Worm (Caenorhabditis elegans) whole organism, L1 larva: ENCODE results near the gene srlf-21.

Experiments used
- C16A3.4 ChIP-seq: fragments of 150-350 bp; optimal IDR thresholded peaks from 2 replicates; lab custom pipeline; 2014; ENCODE audit warnings: missing biosample characterization, missing genetic modification characterization
- F16B12.6 ChIP-seq: fragments of 150-350 bp; optimal IDR thresholded peaks from 2 replicates; lab custom pipeline; 2014; ENCODE audit warnings: missing biosample characterization, missing genetic modification characterization
- aly-2 ChIP-seq: fragments of 150-350 bp; optimal IDR thresholded peaks from 2 replicates; lab custom pipeline; 2014; ENCODE audit warnings: missing biosample characterization, missing genetic modification characterization
- blmp-1 ChIP-seq: fragments of 150-350 bp; optimal IDR thresholded peaks from 2 replicates; lab custom pipeline; 2014; ENCODE audit warnings: missing biosample characterization, missing genetic modification characterization
- ceh-8 ChIP-seq: fragments of 200-800 bp; sonication (Bioruptor generic); optimal IDR thresholded peaks from 2 replicates; lab custom pipeline; 2018; ENCODE audit warnings: mild to moderate bottlenecking, missing genetic modification characterization, moderate library complexity, missing compliant biosample characterization
- ceh-82 ChIP-seq, 3 experiments: fragments of 150-350 bp in 1 of 3; sonication (generic microtip) in 2 of 3; optimal IDR thresholded peaks; 2 replicates each; lab custom pipeline; 2014 to 2017; ENCODE audit warnings: missing biosample characterization in 3 of 3, missing genetic modification characterization in 3 of 3
- ceh-88 ChIP-seq: fragments of 200-800 bp; sonication (Bioruptor generic); IDR thresholded peaks from 2 replicates; pipeline ENCODE4 v1.3.6; 2022; ENCODE audit warnings: missing genetic modification characterization, missing compliant biosample characterization
- ceh-90 ChIP-seq: sonication (generic microtip); optimal IDR thresholded peaks from 2 replicates; lab custom pipeline; 2016; ENCODE audit warnings: missing genetic modification characterization, missing compliant biosample characterization
- ces-1 ChIP-seq: fragments of 150-350 bp; optimal IDR thresholded peaks from 2 replicates; lab custom pipeline; 2014; ENCODE audit warnings: missing biosample characterization, missing genetic modification reagents, missing genetic modification characterization
- dpl-1 ChIP-seq, 3 experiments: fragments of 150-350 bp in 2 of 3; sonication (generic microtip) in 1 of 3; optimal IDR thresholded peaks; 2 replicates each; lab custom pipeline; 2014 to 2017; ENCODE audit warnings: missing biosample characterization in 3 of 3, missing genetic modification characterization in 3 of 3, missing genetic modification reagents in 3 of 3
- efl-1 ChIP-seq, 4 experiments: fragments of 150-350 bp; optimal IDR thresholded peaks in 3 of 4; peaks in 1 of 4; 1 replicate in 1 of 4; 2 replicates in 3 of 4; lab custom pipeline; 2014; ENCODE audit warnings: missing biosample characterization in 2 of 4, missing genetic modification characterization in 2 of 4, missing genetic modification reagents in 2 of 4
- efl-3 ChIP-seq: fragments of 200-800 bp; sonication (Bioruptor generic); optimal IDR thresholded peaks from 2 replicates; lab custom pipeline; 2018; ENCODE audit warnings: mild to moderate bottlenecking, missing genetic modification characterization, missing compliant biosample characterization
- egl-27 ChIP-seq, 2 experiments: fragments of 150-350 bp in 1 of 2; sonication (generic microtip); optimal IDR thresholded peaks; 3 replicates each; lab custom pipeline; 2017 to 2018; ENCODE audit warnings: missing biosample characterization in 2 of 2, missing genetic modification characterization in 2 of 2, missing genetic modification reagents in 2 of 2
- elt-2 ChIP-seq: sonication (generic microtip); optimal IDR thresholded peaks from 2 replicates; lab custom pipeline; 2016; ENCODE audit warnings: missing genetic modification characterization, mild to moderate bottlenecking, inconsistent platforms, missing compliant biosample characterization, missing genetic modification reagents
- elt-3 ChIP-seq, 6 experiments: fragments of 150-350 bp in 1 of 6; sonication (generic microtip); optimal IDR thresholded peaks; 2 replicates each; lab custom pipeline; 2017 to 2018; ENCODE audit warnings: missing biosample characterization in 6 of 6, missing genetic modification characterization in 6 of 6, inconsistent platforms in 1 of 6
- fos-1 ChIP-seq: fragments of 150-350 bp; optimal IDR thresholded peaks from 2 replicates; lab custom pipeline; 2014; ENCODE audit warnings: missing biosample characterization, missing genetic modification characterization
- grh-1 ChIP-seq: fragments of 200-800 bp; sonication (Bioruptor generic); IDR thresholded peaks from 2 replicates; pipeline ENCODE4 v1.3.6; 2022; ENCODE audit warnings: missing genetic modification reagents, missing genetic modification characterization, missing compliant biosample characterization
- hlh-17 ChIP-seq: fragments of 200-800 bp; sonication (Bioruptor generic); optimal IDR thresholded peaks from 2 replicates; lab custom pipeline; 2018; ENCODE audit warnings: missing genetic modification characterization, mild to moderate bottlenecking, missing compliant biosample characterization, moderate library complexity, borderline replicate concordance
- hlh-4 ChIP-seq: sonication (generic microtip); optimal IDR thresholded peaks from 2 replicates; lab custom pipeline; 2016; ENCODE audit warnings: mild to moderate bottlenecking, missing genetic modification characterization, missing compliant biosample characterization
- hpl-2 ChIP-seq: fragments of 150-350 bp; optimal IDR thresholded peaks from 2 replicates; lab custom pipeline; 2014; ENCODE audit warnings: missing biosample characterization, missing genetic modification reagents, missing genetic modification characterization
- jun-1 ChIP-seq: fragments of 150-350 bp; optimal IDR thresholded peaks from 2 replicates; lab custom pipeline; 2014; ENCODE audit warnings: missing biosample characterization, missing genetic modification reagents, missing genetic modification characterization
- lin-13 ChIP-seq: fragments of 150-350 bp; optimal IDR thresholded peaks from 2 replicates; lab custom pipeline; 2014; ENCODE audit warnings: missing biosample characterization, missing genetic modification reagents, missing genetic modification characterization
- lin-35 ChIP-seq, 2 experiments: fragments of 150-350 bp; optimal IDR thresholded peaks; 2 replicates each; lab custom pipeline; 2014; ENCODE audit warnings: missing biosample characterization in 2 of 2, missing genetic modification characterization in 2 of 2, missing genetic modification reagents in 2 of 2
- lin-39 ChIP-seq: fragments of 150-350 bp; optimal IDR thresholded peaks from 2 replicates; lab custom pipeline; 2014; ENCODE audit warnings: missing biosample characterization, missing genetic modification reagents, missing genetic modification characterization
- lsy-2 ChIP-seq, 2 experiments: fragments of 150-350 bp; optimal IDR thresholded peaks; 2 replicates each; lab custom pipeline; 2014; ENCODE audit warnings: missing biosample characterization in 2 of 2, missing genetic modification characterization in 2 of 2
- mdl-1 ChIP-seq, 2 experiments: fragments of 150-350 bp; optimal IDR thresholded peaks; 2 replicates each; lab custom pipeline; 2014 to 2017; ENCODE audit warnings: missing biosample characterization in 2 of 2, missing genetic modification characterization in 2 of 2, inconsistent platforms in 1 of 2
- mef-2 ChIP-seq: fragments of 150-350 bp; optimal IDR thresholded peaks from 2 replicates; lab custom pipeline; 2014; ENCODE audit warnings: missing biosample characterization, missing genetic modification characterization
- mep-1 ChIP-seq: fragments of 150-350 bp; optimal IDR thresholded peaks from 2 replicates; lab custom pipeline; 2014; ENCODE audit warnings: missing biosample characterization, missing genetic modification characterization
- nhr-11 ChIP-seq: fragments of 150-350 bp; optimal IDR thresholded peaks from 2 replicates; lab custom pipeline; 2014; ENCODE audit warnings: missing biosample characterization, missing genetic modification characterization
- nhr-12 ChIP-seq: sonication (generic microtip); optimal IDR thresholded peaks from 2 replicates; lab custom pipeline; 2017; ENCODE audit warnings: missing biosample characterization, missing genetic modification characterization
- nhr-19 ChIP-seq: fragments of 200-800 bp; sonication (Bioruptor generic); conservative IDR thresholded peaks from 2 replicates; pipeline ENCODE4 v1.3.6; 2022; ENCODE audit warnings: missing genetic modification characterization, missing compliant biosample characterization
- nhr-20 ChIP-seq: sonication (generic microtip); optimal IDR thresholded peaks from 2 replicates; lab custom pipeline; 2016; ENCODE audit warnings: mild to moderate bottlenecking, missing genetic modification characterization, missing compliant biosample characterization
- nhr-28 ChIP-seq: fragments of 150-350 bp; optimal IDR thresholded peaks from 2 replicates; lab custom pipeline; 2014; ENCODE audit warnings: missing biosample characterization, missing genetic modification characterization
- nhr-47 ChIP-seq: sonication (generic microtip); optimal IDR thresholded peaks from 2 replicates; lab custom pipeline; 2016; ENCODE audit warnings: mild to moderate bottlenecking, missing genetic modification characterization, moderate library complexity, missing compliant biosample characterization
- nhr-71 ChIP-seq: sonication (generic microtip); optimal IDR thresholded peaks from 2 replicates; lab custom pipeline; 2016; ENCODE audit warnings: mild to moderate bottlenecking, missing genetic modification characterization, moderate library complexity, missing compliant biosample characterization
- nhr-76 ChIP-seq: sonication (generic microtip); optimal IDR thresholded peaks from 2 replicates; lab custom pipeline; 2017; ENCODE audit warnings: missing biosample characterization, missing genetic modification characterization
- nhr-77 ChIP-seq: fragments of 150-350 bp; optimal IDR thresholded peaks from 2 replicates; lab custom pipeline; 2014; ENCODE audit warnings: missing biosample characterization, missing genetic modification characterization
- nhr-84 ChIP-seq: sonication (generic microtip); optimal IDR thresholded peaks from 2 replicates; lab custom pipeline; 2017; ENCODE audit warnings: missing biosample characterization, missing genetic modification characterization
- nhr-85 ChIP-seq: sonication (generic microtip); peaks from one replicate; lab custom pipeline; 2016; ENCODE audit warnings: missing genetic modification characterization, inconsistent platforms, missing compliant biosample characterization
- nhr-90 ChIP-seq: sonication (generic microtip); optimal IDR thresholded peaks from 2 replicates; lab custom pipeline; 2016; ENCODE audit warnings: mild to moderate bottlenecking, missing genetic modification characterization, missing compliant biosample characterization; ENCODE audit not compliant: poor library complexity
- pag-3 ChIP-seq: sonication (generic microtip); optimal IDR thresholded peaks from 2 replicates; lab custom pipeline; 2017; ENCODE audit warnings: missing genetic modification characterization, mild to moderate bottlenecking, missing compliant biosample characterization, antibody characterized with exemption, borderline replicate concordance; ENCODE audit not compliant: insufficient read depth
- pax-3 ChIP-seq: fragments of 200-800 bp; sonication (Bioruptor generic); optimal IDR thresholded peaks from 2 replicates; lab custom pipeline; 2018; ENCODE audit warnings: mild to moderate bottlenecking, missing genetic modification characterization, moderate library complexity, missing compliant biosample characterization
- pqm-1 ChIP-seq: sonication (generic microtip); optimal IDR thresholded peaks from 3 replicates; lab custom pipeline; 2017; ENCODE audit warnings: missing biosample characterization, missing genetic modification characterization
- rnt-1 ChIP-seq: sonication (generic microtip); optimal IDR thresholded peaks from 2 replicates; lab custom pipeline; 2016; ENCODE audit warnings: mild to moderate bottlenecking, missing genetic modification characterization, moderate library complexity, missing compliant biosample characterization
- snu-23 ChIP-seq: sonication (generic microtip); optimal IDR thresholded peaks from 2 replicates; lab custom pipeline; 2016; ENCODE audit warnings: missing genetic modification characterization, missing compliant biosample characterization
- swsn-7 ChIP-seq: sonication (generic microtip); optimal IDR thresholded peaks from 2 replicates; lab custom pipeline; 2016; ENCODE audit warnings: missing genetic modification characterization, missing compliant biosample characterization
- tbx-2 ChIP-seq: sonication (generic microtip); optimal IDR thresholded peaks from 2 replicates; lab custom pipeline; 2016; ENCODE audit warnings: missing genetic modification characterization, missing compliant biosample characterization
- tlp-1 ChIP-seq: fragments of 150-350 bp; optimal IDR thresholded peaks from 2 replicates; lab custom pipeline; 2014; ENCODE audit warnings: missing biosample characterization, missing genetic modification characterization
- unc-62 ChIP-seq: fragments of 150-350 bp; optimal IDR thresholded peaks from 2 replicates; lab custom pipeline; 2014; ENCODE audit warnings: missing biosample characterization, missing genetic modification reagents, missing genetic modification characterization
- unc-98 ChIP-seq: fragments of 200-800 bp; sonication (Bioruptor generic); IDR thresholded peaks from 2 replicates; pipeline ENCODE4 v1.3.6; 2022; ENCODE audit warnings: missing genetic modification characterization, missing compliant biosample characterization
- vab-15 ChIP-seq: sonication (generic microtip); optimal IDR thresholded peaks from 2 replicates; lab custom pipeline; 2017; ENCODE audit warnings: missing genotype, mild to moderate bottlenecking, missing genetic modification characterization, missing compliant biosample characterization
- zip-4 ChIP-seq: fragments of 200-800 bp; sonication (Bioruptor generic); optimal IDR thresholded peaks from 2 replicates; lab custom pipeline; 2018; ENCODE audit warnings: mild to moderate bottlenecking, missing genetic modification characterization, moderate library complexity, missing compliant biosample characterization
- ztf-4 ChIP-seq: fragments of 150-350 bp; optimal IDR thresholded peaks from 2 replicates; lab custom pipeline; 2014; ENCODE audit warnings: missing biosample characterization, missing genetic modification characterization

srlf-21 gene

DNA sequence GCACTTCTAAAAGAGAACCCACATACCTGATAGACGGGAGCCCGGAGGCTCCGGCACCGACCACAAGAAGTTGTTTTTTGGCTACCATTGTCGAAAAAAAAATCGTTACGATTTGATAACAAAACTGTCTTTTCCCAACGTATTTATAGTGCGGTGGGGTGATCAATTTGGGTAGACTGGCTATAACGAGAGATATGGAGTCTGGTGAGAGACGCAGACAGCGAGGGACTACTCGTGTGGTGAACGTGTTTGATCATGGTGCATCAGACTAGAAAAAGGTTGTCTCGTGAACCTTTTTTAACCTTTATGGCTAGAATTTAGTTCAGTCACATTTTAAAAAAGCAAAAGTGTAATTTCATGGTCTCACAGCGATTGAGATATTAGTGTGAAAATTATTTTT, 13.1 kb upstream of the srlf-21 start, which contains the start of gene fmo-5:
Gene fmo-5 (minus strand): TSS at position 206 of the 400 bp plus-strand sequence.
- TF ChIP-seq rnt-1 (tag; lab: Kevin White, UChicago) = peak; percentile 46
- no peak for TF ChIP-seq nhr-84 (tag; lab: Kevin White, UChicago)
- peak; percentile 73 for TF ChIP-seq nhr-85
- peak; percentile 42 to 65 for TF ChIP-seq efl-1 (optimal IDR thresholded peaks at IDR 0.05; lab: Kevin White, UChicago)
- TF ChIP-seq efl-1 (GFP tag; optimal IDR thresholded peaks at IDR 0.05 in 1 of 2; lab: Kevin White, UChicago) = peak; percentile 60 to 97
- no peak for TF ChIP-seq jun-1 (tag; lab: Kevin White, UChicago)
- no peak for TF ChIP-seq nhr-77 (tag; lab: Kevin White, UChicago)
- TF ChIP-seq tbx-2 (tag; lab: Kevin White, UChicago) = peak; percentile 48
- no peak for TF ChIP-seq swsn-7 (tag; lab: Kevin White, UChicago)
- peak in 1 of 2 experiments; percentile 73 for TF ChIP-seq mdl-1 (tag; optimal IDR thresholded peaks at IDR 0.05; lab: Kevin White, UChicago)
- no peak for TF ChIP-seq pax-3 (tag; lab: Kevin White, UChicago)
- TF ChIP-seq nhr-19 (GFP tag; lab: Robert Waterston, UW) = no peak
- TF ChIP-seq blmp-1 (tag; lab: Kevin White, UChicago) = no peak
- TF ChIP-seq nhr-76 (tag; lab: Kevin White, UChicago) = no peak
- 0 out of 2 replicates have a peak, but pooled peaks have one; percentile 35 for TF ChIP-seq grh-1 (GFP tag; lab: Robert Waterston, UW)
- no peak for TF ChIP-seq fos-1
- peak; percentile 15 for TF ChIP-seq F16B12.6 (tag; lab: Kevin White, UChicago)
- TF ChIP-seq lin-39 = no peak
- TF ChIP-seq lsy-2 (tag; optimal IDR thresholded peaks at IDR 0.05; lab: Kevin White, UChicago) = no peak
- no peak for TF ChIP-seq unc-62 (GFP tag; lab: Kevin White, UChicago)
- TF ChIP-seq ces-1 (GFP tag; lab: Kevin White, UChicago) = no peak
- TF ChIP-seq dpl-1 (GFP tag; optimal IDR thresholded peaks at IDR 0.05; lab: Kevin White, UChicago) = peak in 2 of 3 experiments; percentile 42 to 57
- TF ChIP-seq efl-3 (GFP tag; lab: Kevin White, UChicago) = no peak
- TF ChIP-seq ceh-8 (GFP tag; lab: Kevin White, UChicago) = no peak
- no peak for TF ChIP-seq pag-3 (tag; lab: Kevin White, UChicago)
- TF ChIP-seq hlh-4 (tag; lab: Kevin White, UChicago) = no peak
- no peak for TF ChIP-seq ceh-88 (GFP tag; lab: Robert Waterston, UW)
- no peak for TF ChIP-seq mep-1 (tag; lab: Kevin White, UChicago)
- TF ChIP-seq hpl-2 = no peak
- TF ChIP-seq ceh-90 (tag; lab: Kevin White, UChicago) = no peak
- no peak for TF ChIP-seq mef-2 (tag; lab: Kevin White, UChicago)
- TF ChIP-seq ceh-82 (tag; optimal IDR thresholded peaks at IDR 0.05; lab: Kevin White, UChicago) = no peak
- TF ChIP-seq ztf-4 = peak; percentile 1
- no peak for TF ChIP-seq nhr-11
- no peak for TF ChIP-seq vab-15 (tag; lab: Kevin White, UChicago)
- peak; percentile 66 for TF ChIP-seq nhr-90 (tag; lab: Kevin White, UChicago)
- TF ChIP-seq hlh-17 (GFP tag; lab: Kevin White, UChicago) = no peak
- TF ChIP-seq egl-27 (tag; optimal IDR thresholded peaks at IDR 0.05; lab: Kevin White, UChicago) = no peak
- TF ChIP-seq C16A3.4 (tag; lab: Kevin White, UChicago) = no peak
- no peak for TF ChIP-seq tlp-1 (tag; lab: Kevin White, UChicago)
- TF ChIP-seq aly-2 (tag; lab: Kevin White, UChicago) = no peak
- TF ChIP-seq elt-2 (tag; lab: Kevin White, UChicago) = peak; percentile 49
- TF ChIP-seq lin-35 (GFP tag; optimal IDR thresholded peaks at IDR 0.05; lab: Kevin White, UChicago) = peak; percentile 48 to 78
- TF ChIP-seq pqm-1 (tag; lab: Kevin White, UChicago) = no peak
- TF ChIP-seq nhr-20 (tag; lab: Kevin White, UChicago) = peak; percentile 88
- TF ChIP-seq snu-23 (GFP tag; lab: Kevin White, UChicago) = peak; percentile 64
- peak in 3 of 6 experiments; percentile 18 to 60 (median 42) for TF ChIP-seq elt-3 (tag; optimal IDR thresholded peaks at IDR 0.05; lab: Kevin White, UChicago)
- TF ChIP-seq nhr-12 (tag; lab: Kevin White, UChicago) = no peak
- no peak for TF ChIP-seq nhr-28
- no peak for TF ChIP-seq zip-4 (GFP tag; lab: Kevin White, UChicago)
- no peak for TF ChIP-seq nhr-71 (tag; lab: Kevin White, UChicago)
- TF ChIP-seq unc-98 (GFP tag; lab: Robert Waterston, UW) = no peak
- TF ChIP-seq lin-13 (GFP tag; lab: Kevin White, UChicago) = no peak
- peak; percentile 35 for TF ChIP-seq nhr-47 (tag; lab: Kevin White, UChicago)
